Fruit fly (Drosophila melanogaster) whole organism: ENCODE data around the gene CG14664.

Experiments used
- CG8478 ChIP-seq: fragments of >200 bp; optimal IDR thresholded peaks from 2 replicates; lab custom pipeline; 2018; ENCODE audit warnings: inconsistent platforms
- EcR ChIP-seq, 2 experiments: fragments of >200 bp; optimal IDR thresholded peaks; 2 replicates each; lab custom pipeline; 2017; ENCODE audit warnings: missing biosample characterization in 2 of 2, missing genetic modification characterization in 2 of 2, missing genetic modification reagents in 2 of 2
- pan ChIP-seq: fragments of >200 bp; optimal IDR thresholded peaks from 2 replicates; lab custom pipeline; 2017
- psq ChIP-seq: fragments of >200 bp; optimal IDR thresholded peaks from 2 replicates; lab custom pipeline; 2017
- usp ChIP-seq: fragments of >200 bp; optimal IDR thresholded peaks from 2 replicates; lab custom pipeline; 2017; ENCODE audit warnings: missing biosample characterization, missing genetic modification characterization, mixed read lengths

DNA sequence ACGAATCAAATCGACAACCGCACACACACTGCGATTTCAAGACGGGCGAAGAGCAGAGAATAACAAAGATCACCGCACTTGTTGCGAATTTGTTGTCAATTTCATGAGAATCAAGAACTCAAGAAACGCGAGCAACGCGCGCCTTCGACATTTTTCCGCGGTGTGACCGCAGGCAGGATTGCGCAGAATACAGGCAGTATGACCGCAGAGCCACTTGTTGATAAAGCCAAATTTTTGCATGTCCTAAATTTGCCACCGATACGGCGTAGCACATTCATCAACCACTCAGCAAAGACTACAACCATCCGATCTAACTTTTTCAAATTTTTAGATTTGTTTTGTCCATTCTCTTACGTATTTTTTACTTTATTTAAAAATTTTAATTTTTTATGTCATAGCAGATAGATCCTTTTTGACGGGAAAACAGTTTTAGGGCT lies 6.6 kb upstream of the CG14664 start, which contains the start of gene cno:
- no peak for TF ChIP-seq CG8478 (lab: Kevin White, UChicago)
- no peak for TF ChIP-seq pan (lab: Kevin White, UChicago)
- no peak for TF ChIP-seq usp (GFP tag; lab: Kevin White, UChicago)
- no peak for TF ChIP-seq psq (lab: Kevin White, UChicago)
- TF ChIP-seq EcR (GFP tag; optimal IDR thresholded peaks at IDR 0.05; lab: Kevin White, UChicago), result no peak
